Worm (Caenorhabditis elegans) whole organism, L4 larva: ENCODE measurements around the gene str-61.

Experiments used
- R02D3.7 ChIP-seq: fragments of 150-350 bp; sonication (generic microtip); optimal IDR thresholded peaks from 3 replicates; lab custom pipeline; 2014; ENCODE audit warnings: missing biosample characterization, missing genetic modification characterization
- ama-1 ChIP-seq: fragments of 150-350 bp; optimal IDR thresholded peaks from 2 replicates; lab custom pipeline; 2014; ENCODE audit warnings: inconsistent platforms, mixed read lengths
- attf-4 ChIP-seq: sonication (generic microtip); optimal IDR thresholded peaks from 3 replicates; lab custom pipeline; 2017; ENCODE audit warnings: missing biosample characterization, missing genetic modification characterization
- daf-16 ChIP-seq, 3 experiments: sonication (generic microtip); optimal IDR thresholded peaks; 2 replicates each; lab custom pipeline; 2016 to 2017; ENCODE audit warnings: missing genetic modification characterization in 3 of 3, missing genetic modification reagents in 3 of 3, mild to moderate bottlenecking in 2 of 3, missing compliant biosample characterization in 2 of 3, missing biosample characterization in 1 of 3, moderate library complexity in 1 of 3
- egl-27 ChIP-seq: sonication (generic microtip); optimal IDR thresholded peaks from 3 replicates; lab custom pipeline; 2017; ENCODE audit warnings: missing biosample characterization, missing genetic modification reagents, missing genetic modification characterization
- lin-1 ChIP-seq: fragments of 200-800 bp; sonication (Bioruptor generic); IDR thresholded peaks from 2 replicates; pipeline ENCODE4 v1.3.6; 2022; ENCODE audit warnings: missing genetic modification reagents, missing genetic modification characterization, missing compliant biosample characterization
- mep-1 ChIP-seq: fragments of 150-350 bp; sonication (generic microtip); optimal IDR thresholded peaks from 3 replicates; lab custom pipeline; 2014; ENCODE audit warnings: missing biosample characterization, missing genetic modification characterization
- nhr-25 ChIP-seq: sonication (generic microtip); optimal IDR thresholded peaks from 2 replicates; lab custom pipeline; 2017; ENCODE audit warnings: missing genetic modification characterization, mild to moderate bottlenecking, missing compliant biosample characterization, antibody characterized with exemption, moderate library complexity, borderline replicate concordance; ENCODE audit not compliant: insufficient read depth
- php-3 ChIP-seq: fragments of 200-800 bp; sonication (Bioruptor generic); IDR thresholded peaks from 2 replicates; pipeline ENCODE4 v1.3.6; 2022; ENCODE audit warnings: missing genetic modification reagents, missing genetic modification characterization, missing compliant biosample characterization
- saeg-2 ChIP-seq: fragments of 200-800 bp; sonication (Bioruptor generic); IDR thresholded peaks from 2 replicates; pipeline ENCODE4 v1.3.6; 2022; ENCODE audit warnings: missing genetic modification reagents, missing genetic modification characterization, missing compliant biosample characterization
- spr-3 ChIP-seq: fragments of 200-800 bp; sonication (Bioruptor generic); optimal IDR thresholded peaks from 2 replicates; lab custom pipeline; 2018; ENCODE audit warnings: mild to moderate bottlenecking, missing genetic modification characterization, missing compliant biosample characterization

DNA sequence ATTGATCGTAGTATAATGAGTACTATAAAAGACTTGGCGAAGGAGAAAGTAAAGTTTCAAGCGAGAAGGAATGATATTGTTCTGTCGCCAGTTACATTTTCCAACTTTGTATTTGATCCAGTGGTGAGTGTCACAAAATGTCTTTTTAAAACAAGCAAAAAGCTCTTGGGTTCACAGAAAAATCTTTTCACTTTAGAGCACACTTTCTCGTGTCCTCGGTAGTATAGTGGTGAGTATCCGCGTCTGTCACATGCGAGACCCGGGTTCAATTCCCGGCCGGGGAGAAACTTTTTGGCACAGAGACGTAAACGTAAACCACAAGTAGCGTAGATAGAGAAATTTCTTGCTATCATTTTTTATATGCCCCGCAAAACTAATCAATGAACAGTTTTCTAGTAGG is 30.7 kb downstream of the str-61 start:
- TF ChIP-seq R02D3.7 (tag; lab: Kevin White, UChicago), result no peak
- TF ChIP-seq ama-1 (lab: Kevin White, UChicago), result no peak
- no peak for TF ChIP-seq saeg-2 (GFP tag; lab: Robert Waterston, UW)
- 0 out of 2 replicates have a peak, but pooled peaks have one; percentile 12 for TF ChIP-seq lin-1
- TF ChIP-seq mep-1 (tag; lab: Kevin White, UChicago), result no peak
- no peak for TF ChIP-seq egl-27 (tag; lab: Kevin White, UChicago)
- TF ChIP-seq daf-16 (GFP tag; optimal IDR thresholded peaks at IDR 0.05; lab: Kevin White, UChicago), result no peak
- TF ChIP-seq daf-16 (tag; optimal IDR thresholded peaks at IDR 0.05; lab: Kevin White, UChicago), result peak; percentile 42
- TF ChIP-seq spr-3 (GFP tag; lab: Kevin White, UChicago), result no peak
- no peak for TF ChIP-seq nhr-25
- TF ChIP-seq attf-4, result no peak
- peak; percentile 30; the same call in 1 of the 2 replicates for TF ChIP-seq php-3 (GFP tag; lab: Robert Waterston, UW)
